Fruit fly (Drosophila melanogaster) whole organism, embryonic: ENCODE data around the gene Arc42.
A peak's percentile ranks its signal among the peaks of the same experiment; 100 is the strongest.

Source experiments
- Ada2b ChIP-seq: fragments of 200-800 bp; sonication (Bioruptor generic); IDR thresholded peaks from 2 replicates; pipeline ENCODE4 v1.3.6; 2022; ENCODE audit warnings: missing biosample characterization, missing genetic modification characterization
- Aef1 ChIP-seq: fragments of 200-800 bp; sonication (Bioruptor generic); IDR thresholded peaks from 3 replicates; pipeline ENCODE4 v1.3.6; 2022; ENCODE audit warnings: missing biosample characterization, missing genetic modification characterization
- B-H1 ChIP-seq: fragments of 200-800 bp; sonication (Bioruptor generic); IDR thresholded peaks from 3 replicates; pipeline ENCODE4 v1.3.6; 2022; ENCODE audit warnings: missing biosample characterization, missing genetic modification characterization
- CG10462 ChIP-seq: fragments of 200-800 bp; sonication (Bioruptor generic); optimal IDR thresholded peaks from 2 replicates; lab custom pipeline; 2016; ENCODE audit warnings: missing biosample characterization, missing genetic modification characterization
- CG10543 ChIP-seq: fragments of 200-800 bp; sonication (Bioruptor generic); optimal IDR thresholded peaks from 3 replicates; lab custom pipeline; 2017; ENCODE audit warnings: missing biosample characterization, mild to moderate bottlenecking, missing genetic modification characterization, moderate library complexity
- CG10979 ChIP-seq: fragments of 200-800 bp; sonication (Bioruptor generic); optimal IDR thresholded peaks from 2 replicates; lab custom pipeline; 2018; ENCODE audit warnings: missing biosample characterization, mild to moderate bottlenecking, missing genetic modification characterization, moderate library complexity
- CG12769 ChIP-seq: fragments of 200-800 bp; sonication (Bioruptor generic); optimal IDR thresholded peaks from 2 replicates; lab custom pipeline; 2019; ENCODE audit warnings: missing biosample characterization, mild to moderate bottlenecking, missing genetic modification characterization, moderate library complexity
- CG13624 ChIP-seq: fragments of 200-800 bp; sonication (Bioruptor generic); optimal IDR thresholded peaks from 2 replicates; lab custom pipeline; 2016; ENCODE audit warnings: missing biosample characterization, missing genetic modification characterization
- CG14860 ChIP-seq: fragments of 200-800 bp; sonication (Bioruptor generic); IDR thresholded peaks from 3 replicates; pipeline ENCODE4 v1.3.6; 2022; ENCODE audit warnings: missing biosample characterization, missing genetic modification characterization; ENCODE audit not compliant: partially characterized antibody
- CG15479 ChIP-seq: fragments of 200-800 bp; sonication (Bioruptor generic); optimal IDR thresholded peaks from 3 replicates; lab custom pipeline; 2019; ENCODE audit warnings: missing biosample characterization, mild to moderate bottlenecking, missing genetic modification characterization, moderate library complexity
- CG1647 ChIP-seq: fragments of 200-800 bp; sonication (Bioruptor generic); optimal IDR thresholded peaks from 3 replicates; lab custom pipeline; 2016; ENCODE audit warnings: missing biosample characterization, missing genetic modification characterization
- CG17568 ChIP-seq: fragments of 200-800 bp; sonication (Bioruptor generic); optimal IDR thresholded peaks from 2 replicates; lab custom pipeline; 2018; ENCODE audit warnings: missing biosample characterization, mild to moderate bottlenecking, missing genetic modification characterization, moderate library complexity
- CG18011 ChIP-seq: fragments of 200-800 bp; sonication (Bioruptor generic); optimal IDR thresholded peaks from 2 replicates; lab custom pipeline; 2017; ENCODE audit warnings: missing biosample characterization, missing genetic modification characterization, mild to moderate bottlenecking, moderate library complexity, missing genotype
- CG2889 ChIP-seq: fragments of 200-800 bp; sonication (Bioruptor generic); IDR thresholded peaks from 3 replicates; pipeline ENCODE4 v1.3.6; 2022; ENCODE audit warnings: missing biosample characterization, missing genetic modification characterization
- CG30403 ChIP-seq: fragments of 200-800 bp; sonication (Bioruptor generic); optimal IDR thresholded peaks from 3 replicates; lab custom pipeline; 2016; ENCODE audit warnings: missing biosample characterization, missing genetic modification characterization
- CG33213 ChIP-seq: fragments of 200-800 bp; sonication (Bioruptor generic); optimal IDR thresholded peaks from 3 replicates; lab custom pipeline; 2016; ENCODE audit warnings: missing biosample characterization, missing genetic modification characterization
- CG33557 ChIP-seq: fragments of 200-800 bp; sonication (Bioruptor generic); optimal IDR thresholded peaks from 2 replicates; lab custom pipeline; 2019; ENCODE audit warnings: missing biosample characterization, mild to moderate bottlenecking, missing genetic modification characterization, moderate library complexity
- CG4360 ChIP-seq: fragments of 200-800 bp; sonication (Bioruptor generic); IDR thresholded peaks from 2 replicates; pipeline ENCODE4 v1.3.6; 2022; ENCODE audit warnings: missing biosample characterization, missing genetic modification characterization
- CG4617 ChIP-seq: fragments of 200-800 bp; sonication (Bioruptor generic); optimal IDR thresholded peaks from 3 replicates; lab custom pipeline; 2016; ENCODE audit warnings: missing biosample characterization, missing genetic modification characterization, borderline replicate concordance
- CG5180 ChIP-seq: fragments of 200-800 bp; sonication (Bioruptor generic); optimal IDR thresholded peaks from 3 replicates; lab custom pipeline; 2017; ENCODE audit warnings: missing biosample characterization, missing genetic modification characterization, mild to moderate bottlenecking, moderate library complexity, missing genetic modification reagents
- CG5245 ChIP-seq: fragments of 200-800 bp; sonication (Bioruptor generic); optimal IDR thresholded peaks from 3 replicates; lab custom pipeline; 2016; ENCODE audit warnings: missing biosample characterization, missing genetic modification characterization
- CG6765 ChIP-seq: fragments of 200-800 bp; sonication (Bioruptor generic); optimal IDR thresholded peaks from 3 replicates; lab custom pipeline; 2017; ENCODE audit warnings: missing biosample characterization, mild to moderate bottlenecking, missing genetic modification characterization
- CG6854 ChIP-seq: fragments of 200-800 bp; sonication (Bioruptor generic); optimal IDR thresholded peaks from 3 replicates; lab custom pipeline; 2017; ENCODE audit warnings: missing biosample characterization, mild to moderate bottlenecking, missing genetic modification characterization
- CkIIα-i1 ChIP-seq: fragments of 200-800 bp; sonication (Bioruptor generic); IDR thresholded peaks from 2 replicates; pipeline ENCODE4 v1.3.6; 2022; ENCODE audit warnings: missing biosample characterization, missing genetic modification characterization
- D19A ChIP-seq: fragments of 200-800 bp; optimal IDR thresholded peaks from 3 replicates; lab custom pipeline; 2019; ENCODE audit warnings: missing biosample characterization, mild to moderate bottlenecking, missing genetic modification characterization, moderate library complexity
- Deaf1 ChIP-seq: fragments of 200-800 bp; optimal IDR thresholded peaks from 3 replicates; lab custom pipeline; 2019; ENCODE audit warnings: missing biosample characterization, mild to moderate bottlenecking, missing genetic modification characterization, moderate library complexity
- E2f1 ChIP-seq: fragments of 200-800 bp; sonication (Bioruptor generic); IDR thresholded peaks from 2 replicates; pipeline ENCODE4 v1.3.6; 2022; ENCODE audit warnings: missing biosample characterization, missing genetic modification characterization
- GATAe ChIP-seq: fragments of 200-800 bp; sonication (Bioruptor generic); conservative IDR thresholded peaks from 2 replicates; pipeline ENCODE4 v1.3.6; 2022; ENCODE audit warnings: missing biosample characterization, missing genetic modification characterization
- HmgZ ChIP-seq: fragments of 200-800 bp; sonication (Bioruptor generic); optimal IDR thresholded peaks from 2 replicates; lab custom pipeline; 2018; ENCODE audit warnings: missing biosample characterization, mild to moderate bottlenecking, missing genetic modification characterization
- Hr39 ChIP-seq: fragments of >200 bp; optimal IDR thresholded peaks from 2 replicates; lab custom pipeline; 2017
- Hr78 ChIP-seq, 2 experiments: fragments of 200-800 bp in 1 of 2; fragments of >200 bp in 1 of 2; sonication (Bioruptor generic) in 1 of 2; optimal IDR thresholded peaks; 2 replicates each; lab custom pipeline; 2017 to 2019; ENCODE audit warnings: missing biosample characterization in 2 of 2, missing genetic modification characterization in 2 of 2, mild to moderate bottlenecking in 1 of 2, moderate library complexity in 1 of 2
- Hsf ChIP-seq: fragments of 200-800 bp; sonication (Bioruptor generic); optimal IDR thresholded peaks from 3 replicates; lab custom pipeline; 2016; ENCODE audit warnings: missing biosample characterization, missing genetic modification characterization
- Sox100B ChIP-seq: fragments of 200-800 bp; sonication (Bioruptor generic); optimal IDR thresholded peaks from 3 replicates; lab custom pipeline; 2018; ENCODE audit warnings: missing biosample characterization, mild to moderate bottlenecking, missing genetic modification characterization
- br ChIP-seq: fragments of >200 bp; optimal IDR thresholded peaks from 2 replicates; lab custom pipeline; 2017
- cas ChIP-seq: fragments of 200-800 bp; sonication (Bioruptor generic); IDR thresholded peaks from 2 replicates; pipeline ENCODE4 v1.3.6; 2022; ENCODE audit warnings: missing biosample characterization, missing genetic modification characterization
- cwo ChIP-seq: fragments of 200-800 bp; sonication (Bioruptor generic); optimal IDR thresholded peaks from 3 replicates; lab custom pipeline; 2017; ENCODE audit warnings: missing biosample characterization, missing genetic modification characterization, mild to moderate bottlenecking, moderate library complexity, missing genetic modification reagents
- da ChIP-seq: fragments of 200-800 bp; sonication (Bioruptor generic); optimal IDR thresholded peaks from 2 replicates; lab custom pipeline; 2016; ENCODE audit warnings: missing biosample characterization, missing genetic modification characterization
- h ChIP-seq: fragments of >200 bp; optimal IDR thresholded peaks from 2 replicates; lab custom pipeline; 2017
- hb ChIP-seq: fragments of 200-800 bp; sonication (Bioruptor generic); IDR thresholded peaks from 3 replicates; pipeline ENCODE4 v1.3.6; 2022; ENCODE audit warnings: missing biosample characterization, missing genetic modification characterization; ENCODE audit not compliant: partially characterized antibody
- hbn ChIP-seq: fragments of 200-800 bp; sonication (Bioruptor generic); IDR thresholded peaks from 2 replicates; pipeline ENCODE4 v1.3.6; 2022; ENCODE audit warnings: missing biosample characterization, missing genetic modification characterization; ENCODE audit not compliant: partially characterized antibody
- lola ChIP-seq, 3 experiments: fragments of >200 bp in 2 of 3; fragments of 200-800 bp in 1 of 3; sonication (Bioruptor generic) in 1 of 3; optimal IDR thresholded peaks; 2 replicates each; lab custom pipeline; 2017 to 2019; ENCODE audit warnings: missing biosample characterization in 3 of 3, missing genetic modification characterization in 3 of 3, mild to moderate bottlenecking in 1 of 3, moderate library complexity in 1 of 3
- lov ChIP-seq, 2 experiments: fragments of 200-800 bp in 1 of 2; fragments of >200 bp in 1 of 2; sonication (Bioruptor generic) in 1 of 2; IDR thresholded peaks in 1 of 2; optimal IDR thresholded peaks in 1 of 2; 2 replicates in 1 of 2; 3 replicates in 1 of 2; pipeline versions ENCODE4 v1.3.6 to Lab custom; 2017 to 2022; ENCODE audit warnings: missing biosample characterization in 1 of 2, missing genetic modification characterization in 1 of 2
- nerfin-1 ChIP-seq: fragments of 200-800 bp; sonication (Bioruptor generic); optimal IDR thresholded peaks from 3 replicates; lab custom pipeline; 2019; ENCODE audit warnings: missing biosample characterization, mild to moderate bottlenecking, missing genetic modification characterization, moderate library complexity
- nom ChIP-seq: fragments of 200-800 bp; sonication (Bioruptor generic); optimal IDR thresholded peaks from 2 replicates; lab custom pipeline; 2017; ENCODE audit warnings: missing biosample characterization, missing genetic modification characterization, mild to moderate bottlenecking, moderate library complexity, missing genetic modification reagents
- rib ChIP-seq: fragments of 200-800 bp; sonication (Bioruptor generic); IDR thresholded peaks from 2 replicates; pipeline ENCODE4 v1.3.6; 2022; ENCODE audit warnings: missing biosample characterization, missing genetic modification characterization
- sens-2 ChIP-seq: fragments of 200-800 bp; sonication (Bioruptor generic); IDR thresholded peaks from 2 replicates; pipeline ENCODE4 v1.3.6; 2022; ENCODE audit warnings: missing biosample characterization, missing genetic modification characterization
- sisA ChIP-seq: fragments of 200-800 bp; sonication (Bioruptor generic); IDR thresholded peaks from 2 replicates; pipeline ENCODE4 v1.3.6; 2022; ENCODE audit warnings: missing biosample characterization, missing genetic modification characterization
- slou ChIP-seq: fragments of 200-800 bp; sonication (Bioruptor generic); optimal IDR thresholded peaks from 3 replicates; lab custom pipeline; 2016; ENCODE audit warnings: missing biosample characterization, missing genetic modification characterization
- so ChIP-seq: fragments of 200-800 bp; sonication (Bioruptor generic); IDR thresholded peaks from 3 replicates; pipeline ENCODE4 v1.3.6; 2022; ENCODE audit warnings: missing biosample characterization, missing genetic modification characterization

The Arc42 gene

dm6 chr3R:19908863-19909343 lies 31.4 kb downstream of the Arc42 start (continued):
- TF ChIP-seq CG14860 (GFP tag; lab: Robert Waterston, UW) (no peak), CkIIα-i1 (0 out of 2 replicates have a peak, but pooled peaks have one; percentile 23), CG10462 (GFP tag; lab: Kevin White, UChicago) (peak; percentile 68), B-H1 (peak; percentile 72), hb (GFP tag; lab: Robert Waterston, UW) (no peak), sisA (peak; percentile 82), CG33213 (peak; percentile 66), CG4360 (GFP tag; lab: Robert Waterston, UW) (peak; percentile 66), CG10979 (tag; lab: Kevin White, UChicago) (peak; percentile 78), Aef1 (GFP tag; lab: Robert Waterston, UW) (peak; percentile 86), CG6854 (GFP tag; lab: Kevin White, UChicago) (peak; percentile 35), cwo (GFP tag; lab: Kevin White, UChicago) (peak; percentile 79), cas (GFP tag; lab: Robert Waterston, UW) (peak; percentile 67; the same call in 1 of the 2 replicates), CG15479 (GFP tag; lab: Kevin White, UChicago) (no peak), br (no peak), HmgZ (tag; lab: Kevin White, UChicago) (peak; percentile 77), so (GFP tag; lab: Robert Waterston, UW) (peak; percentile 77), E2f1 (GFP tag; lab: Robert Waterston, UW) (peak; percentile 89), D19A (tag; lab: Kevin White, UChicago) (peak; percentile 70), Sox100B (peak; percentile 76), CG4617 (GFP tag; lab: Kevin White, UChicago) (peak; percentile 55), nerfin-1 (tag; lab: Kevin White, UChicago) (no peak), nom (GFP tag; lab: Kevin White, UChicago) (peak; percentile 10), CG10543 (GFP tag; lab: Kevin White, UChicago) (no peak), lov (optimal IDR thresholded peaks at IDR 0.05; lab: Kevin White, UChicago) (no peak), lov (GFP tag; IDR thresholded peaks at IDR 0.05; lab: Robert Waterston, UW) (peak; percentile 78; the same call in 2 of the 3 replicates), CG1647 (GFP tag; lab: Kevin White, UChicago) (peak; percentile 82), CG17568 (GFP tag; lab: Kevin White, UChicago) (peak; percentile 77), Hr39 (no peak), CG33557 (no peak), Deaf1 (tag; lab: Kevin White, UChicago) (peak; percentile 47), CG30403 (GFP tag; lab: Kevin White, UChicago) (peak; percentile 83), Hr78 (GFP tag; optimal IDR thresholded peaks at IDR 0.05; lab: Kevin White, UChicago) (peak in 1 of 2 experiments; percentile 16), Ada2b (peak; percentile 90), Hsf (peak; percentile 87), CG18011 (peak; percentile 52), sens-2 (GFP tag; lab: Robert Waterston, UW) (peak; percentile 27; the same call in 1 of the 2 replicates), hbn (GFP tag; lab: Robert Waterston, UW) (no peak), CG6765 (no peak), da (GFP tag; lab: Kevin White, UChicago) (peak; percentile 58), CG12769 (tag; lab: Kevin White, UChicago) (peak; percentile 87), CG5245 (GFP tag; lab: Kevin White, UChicago) (peak; percentile 66), slou (GFP tag; lab: Kevin White, UChicago) (no peak), CG13624 (GFP tag; lab: Kevin White, UChicago) (peak; percentile 37), rib (GFP tag; lab: Robert Waterston, UW) (peak; percentile 68), GATAe (GFP tag; lab: Robert Waterston, UW) (peak; percentile 38; the same call in 1 of the 2 replicates), CG5180 (GFP tag; lab: Kevin White, UChicago) (peak; percentile 37), lola (GFP tag; optimal IDR thresholded peaks at IDR 0.05; lab: Kevin White, UChicago) (peak in 1 of 3 experiments; percentile 11), h (lab: Kevin White, UChicago) (no peak), CG2889 (peak; percentile 85)
